Fruit fly (Drosophila melanogaster): ENCODE measurements around the gene FucT6.

FucT6 gene

DNA sequence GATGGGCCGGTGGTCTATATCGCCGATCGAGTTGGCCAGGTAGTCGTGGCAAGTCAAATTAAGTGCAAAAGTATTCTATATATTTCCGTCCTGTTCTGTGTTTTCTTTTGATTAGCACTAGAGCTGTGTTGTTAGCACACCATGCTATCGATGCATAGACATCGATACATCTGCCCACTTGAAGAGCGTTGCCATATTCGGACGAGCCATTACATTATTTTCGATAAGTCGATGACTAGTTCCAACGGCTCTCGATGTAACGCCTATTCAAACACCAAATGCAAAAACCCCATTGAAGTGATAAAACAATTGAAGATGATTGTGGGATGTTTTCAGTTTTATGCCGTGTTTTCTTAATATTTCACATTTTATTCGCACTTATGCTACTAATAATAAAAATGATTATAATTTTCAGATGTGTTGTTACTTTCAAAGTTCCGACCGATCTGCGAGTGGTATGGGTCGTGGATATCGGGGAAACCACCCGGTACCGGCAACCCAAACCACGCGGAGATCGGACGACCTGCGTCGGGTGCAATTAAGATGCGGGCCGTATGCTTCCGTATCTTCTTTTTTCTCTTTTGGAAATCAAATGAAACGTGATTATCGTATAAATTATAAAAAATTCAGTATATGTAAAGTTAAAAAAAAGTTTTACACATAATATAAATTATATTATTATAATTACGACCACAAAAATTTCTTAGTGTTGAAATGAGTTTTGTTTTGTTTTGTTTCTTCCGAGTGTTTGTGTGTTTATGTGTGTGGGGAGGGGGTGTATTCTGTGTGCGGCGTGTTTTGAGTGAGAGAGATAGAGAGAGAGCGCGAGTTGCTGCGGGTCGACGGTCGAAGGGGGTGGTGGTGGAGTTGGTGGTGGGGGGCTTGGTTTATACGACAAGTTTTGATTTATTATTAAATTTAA lies at the start of gene FucT6 (continued):
- TF ChIP-seq CG30431 (GFP tag; optimal IDR thresholded peaks at IDR 0.05) = no peak
- no peak for TF ChIP-seq CG32767 (GFP tag; IDR thresholded peaks at IDR 0.05)
- no peak for TF ChIP-seq CG8478 (optimal IDR thresholded peaks at IDR 0.05)
- TF ChIP-seq jigr1 (GFP tag; IDR thresholded peaks at IDR 0.05) = no peak
- no peak for TF ChIP-seq CG7928 (GFP tag; optimal IDR thresholded peaks at IDR 0.05)
- peak; percentile 84 for TF ChIP-seq knrl (GFP tag; IDR thresholded peaks at IDR 0.05; ENCODE audit: partially characterized antibody)
- TF ChIP-seq sr (GFP tag; IDR thresholded peaks at IDR 0.05) = no peak
- no peak for TF ChIP-seq CG6272 (GFP tag; IDR thresholded peaks at IDR 0.05)
- 0 out of 3 replicates have a peak, but pooled peaks have one; percentile 13 for TF ChIP-seq so (GFP tag; IDR thresholded peaks at IDR 0.05)
- no peak for TF ChIP-seq ara (GFP tag; IDR thresholded peaks at IDR 0.05)
- no peak for TF ChIP-seq HHEX (GFP tag; optimal IDR thresholded peaks at IDR 0.05)
- TF ChIP-seq CG31388 (GFP tag; optimal IDR thresholded peaks at IDR 0.05) = no peak
- no peak for TF ChIP-seq kah (GFP tag; optimal IDR thresholded peaks at IDR 0.05)
- no peak for TF ChIP-seq Jarid2 (GFP tag; optimal IDR thresholded peaks at IDR 0.05)
- TF ChIP-seq Hr78 (GFP tag; optimal IDR thresholded peaks at IDR 0.05) = no peak
- no peak for TF ChIP-seq Mes4 (GFP tag; optimal IDR thresholded peaks at IDR 0.05)
- no peak for TF ChIP-seq H15 (GFP tag; IDR thresholded peaks at IDR 0.05)
- TF ChIP-seq CG10654 (GFP tag; optimal IDR thresholded peaks at IDR 0.05) = no peak
- no peak for TF ChIP-seq slp2 (GFP tag; optimal IDR thresholded peaks at IDR 0.05)
- no peak for TF ChIP-seq CG2678 (tag; optimal IDR thresholded peaks at IDR 0.05)
- TF ChIP-seq CG12299 (tag; optimal IDR thresholded peaks at IDR 0.05) = no peak
- TF ChIP-seq CG2116 (GFP tag; optimal IDR thresholded peaks at IDR 0.05) = peak; percentile 86
- peak; percentile 89 for TF ChIP-seq BEAF-32 (GFP tag; optimal IDR thresholded peaks at IDR 0.05)
- no peak for TF ChIP-seq Taf1 (GFP tag; IDR thresholded peaks at IDR 0.05)
- TF ChIP-seq ERR (GFP tag; optimal IDR thresholded peaks at IDR 0.05) = no peak
- TF ChIP-seq CG10147 (GFP tag; optimal IDR thresholded peaks at IDR 0.05) = no peak
- peak; percentile 20 for TF ChIP-seq dm (GFP tag; optimal IDR thresholded peaks at IDR 0.05)
- no peak for TF ChIP-seq fd102C (GFP tag; optimal IDR thresholded peaks at IDR 0.05)
- no peak for TF ChIP-seq CG12744 (GFP tag; optimal IDR thresholded peaks at IDR 0.05)
- TF ChIP-seq CG3847 (GFP tag; IDR thresholded peaks at IDR 0.05) = peak; percentile 59
- TF ChIP-seq pros (GFP tag; optimal IDR thresholded peaks at IDR 0.05) = no peak
- no peak for TF ChIP-seq bowl (GFP tag; IDR thresholded peaks at IDR 0.05)
- TF ChIP-seq HLH3B (GFP tag; IDR thresholded peaks at IDR 0.05) = no peak
- no peak for TF ChIP-seq Nf-YB (GFP tag; optimal IDR thresholded peaks at IDR 0.05)
- peak; percentile 52; the same call in 1 of the 2 replicates for TF ChIP-seq CG32532 (GFP tag; IDR thresholded peaks at IDR 0.05)
- TF ChIP-seq CG2889 (GFP tag; IDR thresholded peaks at IDR 0.05) = no peak
- TF ChIP-seq NFAT (GFP tag; IDR thresholded peaks at IDR 0.05) = no peak
- TF ChIP-seq bab2 (GFP tag; optimal IDR thresholded peaks at IDR 0.05) = no peak
- no peak for TF ChIP-seq Fer3 (tag; optimal IDR thresholded peaks at IDR 0.05)
- TF ChIP-seq Sox102F (GFP tag; optimal IDR thresholded peaks at IDR 0.05) = no peak
- TF ChIP-seq Side (GFP tag; optimal IDR thresholded peaks at IDR 0.05) = no peak
- no peak for TF ChIP-seq CG8281 (tag; optimal IDR thresholded peaks at IDR 0.05)
- TF ChIP-seq CG10274 (GFP tag; optimal IDR thresholded peaks at IDR 0.05) = no peak
- TF ChIP-seq p53 (GFP tag; optimal IDR thresholded peaks at IDR 0.05) = no peak
- TF ChIP-seq Scr (GFP tag; IDR thresholded peaks at IDR 0.05; ENCODE audit: partially characterized antibody) = peak; percentile 83
- TF ChIP-seq Tbp (GFP tag; optimal IDR thresholded peaks at IDR 0.05) = no peak
- no peak for TF ChIP-seq CG6689 (GFP tag; IDR thresholded peaks at IDR 0.05)
- peak; percentile 79 for TF ChIP-seq inv (GFP tag; IDR thresholded peaks at IDR 0.05; ENCODE audit: partially characterized antibody)
- TF ChIP-seq psq (GFP tag; optimal IDR thresholded peaks at IDR 0.05) = no peak
- TF ChIP-seq CG3281 (GFP tag; optimal IDR thresholded peaks at IDR 0.05) = peak; percentile 21

Measured in whole organism, embryonic.